Worm (Caenorhabditis elegans) whole organism, L4 larva: ENCODE results near the gene ndx-6.
A peak's percentile ranks its signal among the peaks of the same experiment; 100 is the strongest.

Experiments
- F44E2.7 ChIP-seq: fragments of 200-800 bp; sonication (Bioruptor generic); IDR thresholded peaks from 2 replicates; pipeline ENCODE4 v2.1.2; 2022; ENCODE audit warnings: missing genetic modification characterization, missing compliant biosample characterization
- R02D3.7 ChIP-seq: fragments of 150-350 bp; sonication (generic microtip); optimal IDR thresholded peaks from 3 replicates; lab custom pipeline; 2014; ENCODE audit warnings: missing biosample characterization, missing genetic modification characterization
- Y105C5A.15 ChIP-seq: fragments of 200-800 bp; sonication (Bioruptor generic); IDR thresholded peaks from 2 replicates; pipeline ENCODE4 v1.3.6; 2022; ENCODE audit warnings: missing genetic modification characterization, missing compliant biosample characterization
- Y48G9A.11 ChIP-seq: fragments of 200-800 bp; sonication (Bioruptor generic); IDR thresholded peaks from 2 replicates; pipeline ENCODE4 v1.3.6; 2022; ENCODE audit warnings: missing genetic modification reagents, missing genetic modification characterization, missing compliant biosample characterization
- aha-1 ChIP-seq: fragments of 150-350 bp; peaks from one replicate; lab custom pipeline; 2014; ENCODE audit warnings: missing biosample characterization, missing genetic modification characterization
- ceh-20 ChIP-seq: fragments of 200-800 bp; sonication (Bioruptor generic); IDR thresholded peaks from 2 replicates; pipeline ENCODE4 v1.3.6; 2022; ENCODE audit warnings: missing genetic modification reagents, missing genetic modification characterization, missing compliant biosample characterization
- ceh-28 ChIP-seq: fragments of 150-350 bp; optimal IDR thresholded peaks from 2 replicates; lab custom pipeline; 2014; ENCODE audit warnings: missing biosample characterization, missing genetic modification reagents, missing genetic modification characterization
- ceh-32 ChIP-seq: sonication (generic microtip); optimal IDR thresholded peaks from 2 replicates; lab custom pipeline; 2016; ENCODE audit warnings: mild to moderate bottlenecking, missing genetic modification characterization, missing compliant biosample characterization; ENCODE audit not compliant: poor library complexity
- ceh-62 ChIP-seq: sonication (generic microtip); optimal IDR thresholded peaks from 2 replicates; lab custom pipeline; 2017; ENCODE audit warnings: missing biosample characterization, missing genetic modification characterization
- daf-19 ChIP-seq: fragments of 200-800 bp; sonication (Bioruptor generic); conservative IDR thresholded peaks from 2 replicates; pipeline ENCODE4 v1.3.6; 2022; ENCODE audit warnings: missing genetic modification characterization, missing compliant biosample characterization
- dmd-9 ChIP-seq: fragments of 200-800 bp; sonication (Bioruptor generic); IDR thresholded peaks from 2 replicates; pipeline ENCODE4 v1.3.6; 2022; ENCODE audit warnings: missing genetic modification reagents, missing genetic modification characterization, missing compliant biosample characterization
- dpl-1 ChIP-seq: fragments of 150-350 bp; optimal IDR thresholded peaks from 2 replicates; lab custom pipeline; 2014; ENCODE audit warnings: missing biosample characterization, missing genetic modification reagents, missing genetic modification characterization
- duxl-1 ChIP-seq: sonication (generic microtip); optimal IDR thresholded peaks from 2 replicates; lab custom pipeline; 2016; ENCODE audit warnings: mild to moderate bottlenecking, missing genetic modification characterization, moderate library complexity, missing compliant biosample characterization; ENCODE audit not compliant: poor library complexity
- egl-43 ChIP-seq: fragments of 200-800 bp; sonication (Bioruptor generic); IDR thresholded peaks from 2 replicates; pipeline ENCODE4 v1.3.6; 2022; ENCODE audit warnings: missing genetic modification reagents, missing genetic modification characterization, missing compliant biosample characterization
- fkh-10 ChIP-seq: fragments of 150-350 bp; optimal IDR thresholded peaks from 2 replicates; lab custom pipeline; 2014; ENCODE audit warnings: missing biosample characterization, missing genetic modification reagents, missing genetic modification characterization
- fos-1 ChIP-seq: fragments of 150-350 bp; optimal IDR thresholded peaks from 2 replicates; lab custom pipeline; 2014; ENCODE audit warnings: missing biosample characterization, missing genetic modification characterization
- hif-1 ChIP-seq, 2 experiments: sonication (generic microtip); optimal IDR thresholded peaks; 2 replicates each; lab custom pipeline; 2016 to 2017; ENCODE audit warnings: missing compliant biosample characterization in 2 of 2, missing genetic modification characterization in 2 of 2, missing genetic modification reagents in 2 of 2, missing genotype in 2 of 2, mild to moderate bottlenecking in 1 of 2
- lin-1 ChIP-seq: fragments of 200-800 bp; sonication (Bioruptor generic); IDR thresholded peaks from 2 replicates; pipeline ENCODE4 v1.3.6; 2022; ENCODE audit warnings: missing genetic modification reagents, missing genetic modification characterization, missing compliant biosample characterization
- lin-13 ChIP-seq: fragments of 150-350 bp; optimal IDR thresholded peaks from 2 replicates; lab custom pipeline; 2014; ENCODE audit warnings: missing biosample characterization, missing genetic modification reagents, missing genetic modification characterization
- lin-15B ChIP-seq: fragments of 150-350 bp; sonication (generic microtip); optimal IDR thresholded peaks from 3 replicates; lab custom pipeline; 2014; ENCODE audit warnings: missing biosample characterization, missing genetic modification characterization
- lin-38 ChIP-seq: fragments of 200-800 bp; sonication (Bioruptor generic); IDR thresholded peaks from 2 replicates; pipeline ENCODE4 v1.3.6; 2022; ENCODE audit warnings: missing genetic modification reagents, missing genetic modification characterization, missing compliant biosample characterization
- lin-39 ChIP-seq: fragments of 150-350 bp; optimal IDR thresholded peaks from 2 replicates; lab custom pipeline; 2014; ENCODE audit warnings: missing biosample characterization, missing genetic modification reagents, missing genetic modification characterization
- lir-3 ChIP-seq: sonication (generic microtip); optimal IDR thresholded peaks from 2 replicates; lab custom pipeline; 2016; ENCODE audit warnings: mild to moderate bottlenecking, missing genetic modification characterization, missing compliant biosample characterization
- lsy-2 ChIP-seq, 2 experiments: fragments of 150-350 bp in 1 of 2; sonication (generic microtip) in 1 of 2; optimal IDR thresholded peaks; 2 replicates each; lab custom pipeline; 2014 to 2017; ENCODE audit warnings: missing biosample characterization in 2 of 2, missing genetic modification characterization in 2 of 2
- mep-1 ChIP-seq: fragments of 150-350 bp; sonication (generic microtip); optimal IDR thresholded peaks from 3 replicates; lab custom pipeline; 2014; ENCODE audit warnings: missing biosample characterization, missing genetic modification characterization
- mxl-2 ChIP-seq: fragments of 200-800 bp; sonication (Bioruptor generic); conservative IDR thresholded peaks from 2 replicates; pipeline ENCODE4 v1.3.6; 2022; ENCODE audit warnings: missing genetic modification reagents, missing genetic modification characterization, missing compliant biosample characterization
- mxl-3 ChIP-seq: fragments of 200-800 bp; sonication (Bioruptor generic); optimal IDR thresholded peaks from 2 replicates; lab custom pipeline; 2018; ENCODE audit warnings: mild to moderate bottlenecking, missing genetic modification characterization, missing compliant biosample characterization
- nhr-10 ChIP-seq: fragments of 150-350 bp; optimal IDR thresholded peaks from 2 replicates; lab custom pipeline; 2014; ENCODE audit warnings: missing biosample characterization, missing genetic modification characterization
- nhr-237 ChIP-seq: sonication (generic microtip); optimal IDR thresholded peaks from 2 replicates; lab custom pipeline; 2017; ENCODE audit warnings: missing biosample characterization, missing genetic modification characterization
- php-3 ChIP-seq: fragments of 200-800 bp; sonication (Bioruptor generic); IDR thresholded peaks from 2 replicates; pipeline ENCODE4 v1.3.6; 2022; ENCODE audit warnings: missing genetic modification reagents, missing genetic modification characterization, missing compliant biosample characterization
- pqm-1 ChIP-seq: sonication (generic microtip); optimal IDR thresholded peaks from 2 replicates; lab custom pipeline; 2017; ENCODE audit warnings: missing biosample characterization, missing genetic modification characterization
- rbr-2 ChIP-seq: sonication (generic microtip); optimal IDR thresholded peaks from 2 replicates; lab custom pipeline; 2016; ENCODE audit warnings: missing genotype, missing genetic modification characterization, missing compliant biosample characterization
- saeg-2 ChIP-seq: fragments of 200-800 bp; sonication (Bioruptor generic); IDR thresholded peaks from 2 replicates; pipeline ENCODE4 v1.3.6; 2022; ENCODE audit warnings: missing genetic modification reagents, missing genetic modification characterization, missing compliant biosample characterization
- sdz-12 ChIP-seq: fragments of 200-800 bp; sonication (Bioruptor generic); optimal IDR thresholded peaks from 2 replicates; lab custom pipeline; 2018; ENCODE audit warnings: mild to moderate bottlenecking, missing genetic modification characterization, missing compliant biosample characterization
- spr-3 ChIP-seq: fragments of 200-800 bp; sonication (Bioruptor generic); optimal IDR thresholded peaks from 2 replicates; lab custom pipeline; 2018; ENCODE audit warnings: mild to moderate bottlenecking, missing genetic modification characterization, missing compliant biosample characterization
- tag-97 ChIP-seq: fragments of 200-800 bp; sonication (Bioruptor generic); IDR thresholded peaks from 2 replicates; pipeline ENCODE4 v1.3.6; 2022; ENCODE audit warnings: missing genetic modification characterization, missing compliant biosample characterization
- tra-1 ChIP-seq: fragments of 200-800 bp; sonication (Bioruptor generic); IDR thresholded peaks from 2 replicates; pipeline ENCODE4 v1.3.6; 2022; ENCODE audit warnings: missing genetic modification reagents, missing genetic modification characterization, missing compliant biosample characterization
- unc-130 ChIP-seq: sonication (generic microtip); optimal IDR thresholded peaks from 2 replicates; lab custom pipeline; 2016; ENCODE audit warnings: missing genetic modification reagents, missing genetic modification characterization, missing compliant biosample characterization
- unc-62 ChIP-seq, 3 experiments: fragments of 150-350 bp in 1 of 3; sonication (generic microtip); optimal IDR thresholded peaks in 2 of 3; peaks in 1 of 3; 1 replicate in 1 of 3; 2 replicates in 2 of 3; lab custom pipeline; 2014 to 2017; ENCODE audit warnings: missing biosample characterization in 3 of 3, missing genetic modification characterization in 3 of 3, missing genetic modification reagents in 3 of 3, missing genotype in 1 of 3
- zag-1 ChIP-seq: fragments of 150-350 bp; optimal IDR thresholded peaks from 2 replicates; lab custom pipeline; 2014; ENCODE audit warnings: missing biosample characterization, missing genetic modification characterization
- zfp-2 ChIP-seq: sonication (generic microtip); optimal IDR thresholded peaks from 2 replicates; lab custom pipeline; 2016; ENCODE audit warnings: mild to moderate bottlenecking, missing genetic modification characterization, missing compliant biosample characterization
- zfp-3 ChIP-seq: fragments of 200-800 bp; sonication (Bioruptor generic); conservative IDR thresholded peaks from 2 replicates; pipeline ENCODE4 v1.3.6; 2022; ENCODE audit warnings: missing genetic modification reagents, missing genetic modification characterization, missing compliant biosample characterization
- zip-2 ChIP-seq: fragments of 150-350 bp; optimal IDR thresholded peaks from 2 replicates; lab custom pipeline; 2014; ENCODE audit warnings: missing biosample characterization, missing genetic modification characterization
- ztf-11 ChIP-seq: fragments of 150-350 bp; optimal IDR thresholded peaks from 2 replicates; lab custom pipeline; 2014; ENCODE audit warnings: missing biosample characterization, missing genetic modification characterization

ndx-6 gene

DNA sequence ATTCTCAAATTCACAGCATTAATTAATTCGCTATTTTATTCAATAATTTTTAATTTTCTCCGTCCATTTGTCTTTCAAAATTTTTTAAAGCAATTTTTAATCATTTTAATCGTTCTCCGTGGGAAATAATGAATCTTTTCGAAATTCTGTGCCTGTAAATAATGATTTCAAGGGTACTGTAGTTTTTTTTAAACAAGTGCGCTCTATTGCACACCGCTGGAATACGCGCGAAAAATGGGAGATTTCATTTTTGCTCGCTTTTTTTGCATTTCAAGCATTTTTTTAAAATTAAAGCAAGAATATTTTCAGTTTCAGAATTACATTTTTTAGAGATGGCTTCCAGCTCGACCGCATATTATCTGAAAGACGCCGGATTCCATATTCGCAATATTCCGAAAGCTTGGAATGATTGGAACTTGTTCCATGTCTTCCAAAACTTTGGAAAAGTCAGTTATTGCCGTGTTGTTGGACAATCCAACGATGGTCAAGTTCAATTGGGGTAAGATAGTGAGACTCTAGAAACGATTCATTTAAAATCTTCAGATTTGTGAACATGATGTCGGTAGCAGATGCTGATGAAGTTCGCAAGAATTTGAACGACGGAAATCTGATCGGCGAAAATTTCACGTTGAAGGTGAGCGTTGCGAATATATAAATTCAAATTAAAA is 31.4 kb upstream of the ndx-6 start, which contains the start of gene tofu-6 (continued):
- TF ChIP-seq lin-1 (GFP tag; lab: Robert Waterston, UW) (no peak), lin-38 (peak; percentile 94), tra-1 (GFP tag; lab: Robert Waterston, UW) (no peak), Y48G9A.11 (GFP tag; lab: Robert Waterston, UW) (0 out of 2 replicates have a peak, but pooled peaks have one; percentile 56), pqm-1 (tag; lab: Kevin White, UChicago) (no peak), duxl-1 (tag; lab: Kevin White, UChicago) (no peak), unc-62 (GFP tag; optimal IDR thresholded peaks at IDR 0.05 in 1 of 2; lab: Kevin White, UChicago) (no peak), unc-62 (tag; optimal IDR thresholded peaks at IDR 0.05; lab: Kevin White, UChicago) (no peak), lin-15B (tag; lab: Kevin White, UChicago) (no peak), mxl-3 (GFP tag; lab: Kevin White, UChicago) (no peak), aha-1 (tag; lab: Kevin White, UChicago) (peak; percentile 59), unc-130 (peak; percentile 53), ceh-20 (GFP tag; lab: Robert Waterston, UW) (no peak), ceh-62 (tag; lab: Kevin White, UChicago) (no peak), tag-97 (GFP tag; lab: Robert Waterston, UW) (no peak), nhr-10 (tag; lab: Kevin White, UChicago) (no peak), dpl-1 (peak; percentile 45), zfp-2 (tag; lab: Kevin White, UChicago) (no peak), saeg-2 (GFP tag; lab: Robert Waterston, UW) (no peak), nhr-237 (tag; lab: Kevin White, UChicago) (no peak), hif-1 (tag; optimal IDR thresholded peaks at IDR 0.05; lab: Kevin White, UChicago) (no peak), fkh-10 (no peak), lin-13 (GFP tag; lab: Kevin White, UChicago) (no peak), ztf-11 (no peak), F44E2.7 (no peak), mxl-2 (GFP tag; lab: Robert Waterston, UW) (no peak), ceh-28 (tag; lab: Kevin White, UChicago) (no peak), daf-19 (GFP tag; lab: Robert Waterston, UW) (no peak)

DNA sequence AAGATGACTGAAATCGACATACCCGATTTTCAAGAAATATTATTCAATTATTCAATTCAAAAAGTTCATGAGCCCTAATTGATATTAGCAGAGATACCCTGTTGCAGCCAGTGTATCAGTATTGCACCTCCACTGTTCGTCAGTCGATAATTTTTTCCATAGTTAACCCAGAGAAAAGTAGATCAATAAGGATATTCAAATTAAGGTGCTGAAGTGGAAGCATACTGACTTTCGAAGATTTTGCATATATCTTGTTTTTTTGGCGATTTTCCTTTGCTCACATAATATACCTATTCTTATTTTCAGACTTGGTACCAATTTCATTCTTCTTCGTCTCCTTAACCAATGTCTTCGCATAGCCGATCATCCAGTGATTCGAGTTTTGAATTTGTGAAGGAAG is 29.2 kb upstream of the ndx-6 start, which contains the start of gene EEED8.15:
EEED8.15 (plus strand) TSS at position 301 of the 400 bp plus-strand sequence.
- TF ChIP-seq unc-62 (GFP tag; optimal IDR thresholded peaks at IDR 0.05 in 1 of 2; lab: Kevin White, UChicago) (peak in 1 of 2 experiments; percentile 57), unc-62 (tag; optimal IDR thresholded peaks at IDR 0.05; lab: Kevin White, UChicago) (no peak), php-3 (GFP tag; lab: Robert Waterston, UW) (no peak)

DNA sequence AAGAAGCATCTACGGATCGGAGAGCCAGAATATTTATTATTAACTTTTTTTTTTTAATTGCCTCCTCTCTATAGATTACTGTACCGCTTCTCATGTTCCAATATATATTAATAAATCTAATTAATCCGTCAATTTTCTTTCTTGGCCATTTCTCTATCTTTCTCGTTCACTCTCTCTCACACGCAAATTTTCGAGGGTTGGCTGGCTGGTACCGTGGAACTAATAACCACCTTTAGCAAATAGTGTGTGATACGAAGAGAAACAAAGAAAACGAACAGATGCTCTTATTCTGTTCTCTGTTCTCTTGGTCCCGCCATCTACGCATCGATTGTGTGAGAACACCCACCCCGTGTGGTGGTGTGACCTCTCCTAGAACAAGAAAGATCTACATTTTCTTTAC is 28.6 kb upstream of the ndx-6 start:
- no peak for TF ChIP-seq hif-1 (tag; optimal IDR thresholded peaks at IDR 0.05; lab: Kevin White, UChicago)
- TF ChIP-seq lin-39 = no peak
- TF ChIP-seq zip-2 (tag; lab: Kevin White, UChicago) = no peak
- TF ChIP-seq ceh-32 (tag; lab: Kevin White, UChicago) = no peak

DNA sequence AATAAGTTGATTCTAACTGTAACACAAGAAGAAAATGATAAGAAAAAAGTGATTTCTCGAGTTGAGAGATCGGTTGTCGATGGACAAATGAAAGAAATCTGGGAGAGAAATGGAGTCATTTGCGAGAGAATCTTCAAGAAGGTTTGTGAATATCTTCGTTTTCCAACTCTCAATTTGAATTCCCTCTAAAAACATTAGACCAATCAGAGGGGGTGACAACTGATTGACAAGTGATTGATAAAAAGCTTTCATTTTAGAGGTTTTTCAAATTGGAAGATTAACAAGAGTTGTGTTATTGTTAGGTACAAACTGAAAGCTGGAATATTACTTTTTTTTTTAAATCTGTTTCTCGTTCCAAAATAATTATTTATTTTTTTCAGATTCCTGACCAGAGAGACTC is 28.2 kb upstream of the ndx-6 start:
- no peak for TF ChIP-seq daf-19 (GFP tag; lab: Robert Waterston, UW)
- no peak for TF ChIP-seq zfp-3 (GFP tag; lab: Robert Waterston, UW)
- no peak for TF ChIP-seq lir-3 (tag; lab: Kevin White, UChicago)
- no peak for TF ChIP-seq zag-1
- no peak for TF ChIP-seq rbr-2
- no peak for TF ChIP-seq mep-1
- TF ChIP-seq ceh-28 (tag; lab: Kevin White, UChicago) = no peak
- TF ChIP-seq Y105C5A.15 = no peak
- no peak for TF ChIP-seq lin-15B (tag; lab: Kevin White, UChicago)
- no peak for TF ChIP-seq spr-3 (GFP tag; lab: Kevin White, UChicago)
- TF ChIP-seq lsy-2 (tag; optimal IDR thresholded peaks at IDR 0.05; lab: Kevin White, UChicago) = no peak
- no peak for TF ChIP-seq R02D3.7 (tag; lab: Kevin White, UChicago)
- TF ChIP-seq dmd-9 = no peak
- TF ChIP-seq saeg-2 (GFP tag; lab: Robert Waterston, UW) = no peak
- TF ChIP-seq mxl-3 (GFP tag; lab: Kevin White, UChicago) = no peak
- TF ChIP-seq fos-1 = no peak
- no peak for TF ChIP-seq aha-1 (tag; lab: Kevin White, UChicago)
- no peak for TF ChIP-seq sdz-12 (GFP tag; lab: Kevin White, UChicago)
- TF ChIP-seq egl-43 (GFP tag; lab: Robert Waterston, UW) = no peak
